Worm (Caenorhabditis elegans): ENCODE data around the gene C01B9.1.
A peak's percentile ranks its signal among the peaks of the same experiment; 100 is the strongest.

The C01B9.1 gene

ce11 chrII:13732577-13732976 is 38.8 kb upstream of the C01B9.1 start:
- TF ChIP-seq ces-1 (GFP tag; optimal IDR thresholded peaks at IDR 0.05), result no peak

- TF ChIP-seq drap-1 (GFP tag; optimal IDR thresholded peaks at IDR 0.05), result no peak
- no peak for TF ChIP-seq hlh-1 (tag; optimal IDR thresholded peaks at IDR 0.05)
- no peak for TF ChIP-seq pha-4 (tag; optimal IDR thresholded peaks at IDR 0.05)
- TF ChIP-seq unc-62 (GFP tag; optimal IDR thresholded peaks at IDR 0.05), result no peak
- TF ChIP-seq ztf-11 (tag; optimal IDR thresholded peaks at IDR 0.05), result no peak
- TF ChIP-seq snpc-4 (tag; optimal IDR thresholded peaks at IDR 0.05), result no peak
- no peak for TF ChIP-seq mls-2 (tag; optimal IDR thresholded peaks at IDR 0.05)
- TF ChIP-seq nhr-12 (tag; optimal IDR thresholded peaks at IDR 0.05), result no peak
- TF ChIP-seq unc-39 (tag; optimal IDR thresholded peaks at IDR 0.05), result no peak
- no peak for TF ChIP-seq lin-32 (GFP tag; optimal IDR thresholded peaks at IDR 0.05)
- TF ChIP-seq zip-8 (tag; optimal IDR thresholded peaks at IDR 0.05), result no peak
- no peak for TF ChIP-seq nhr-28 (tag; optimal IDR thresholded peaks at IDR 0.05)
- TF ChIP-seq ceh-83 (GFP tag; optimal IDR thresholded peaks at IDR 0.05), result no peak
- no peak for TF ChIP-seq unc-120 (tag; optimal IDR thresholded peaks at IDR 0.05; ENCODE audit: poor library complexity, severe bottlenecking)
- no peak for TF ChIP-seq blmp-1 (tag; optimal IDR thresholded peaks at IDR 0.05)
- no peak for TF ChIP-seq mab-5 (tag; optimal IDR thresholded peaks at IDR 0.05)
These were observed 35.3 kb upstream of the C01B9.1 start, which contains the start of gene R06B9.5 for ce11 chrII:13736089-13736488. Gene R06B9.5 (plus strand): TSS chrII:13736320.

ce11 chrII:13736906-13737305 is 34.5 kb upstream of the C01B9.1 start:
- TF ChIP-seq ces-1 (GFP tag; optimal IDR thresholded peaks at IDR 0.05) (no peak), flh-1 (GFP tag; optimal IDR thresholded peaks at IDR 0.05) (no peak), mep-1 (tag; optimal IDR thresholded peaks at IDR 0.05) (no peak), nhr-2 (tag; optimal IDR thresholded peaks at IDR 0.05) (peak; percentile 65), ceh-43 (GFP tag; optimal IDR thresholded peaks at IDR 0.05) (no peak), cnd-1 (tag; optimal IDR thresholded peaks at IDR 0.05) (peak; percentile 8), unc-62 (GFP tag; optimal IDR thresholded peaks at IDR 0.05) (peak; percentile 43), ztf-11 (tag; optimal IDR thresholded peaks at IDR 0.05) (no peak), lsy-2 (tag; optimal IDR thresholded peaks at IDR 0.05) (no peak)

- TF ChIP-seq elt-1 (tag; optimal IDR thresholded peaks at IDR 0.05; ENCODE audit: borderline replicate concordance, insufficient read depth) (peak; percentile 8), elt-3 (tag; optimal IDR thresholded peaks at IDR 0.05) (peak; percentile 1), nhr-2 (tag; optimal IDR thresholded peaks at IDR 0.05) (peak; percentile 57), lin-13 (tag; optimal IDR thresholded peaks at IDR 0.05) (peak; percentile 14), ztf-11 (tag; optimal IDR thresholded peaks at IDR 0.05) (no peak)
These were observed 33.4 kb upstream of the C01B9.1 start for ce11 chrII:13737751-13738525.

- no peak for TF ChIP-seq mls-2 (tag; optimal IDR thresholded peaks at IDR 0.05)
- TF ChIP-seq ces-1 (GFP tag; optimal IDR thresholded peaks at IDR 0.05), result no peak
- no peak for TF ChIP-seq mab-5 (tag; optimal IDR thresholded peaks at IDR 0.05)
- TF ChIP-seq ham-2 (GFP tag; optimal IDR thresholded peaks at IDR 0.05), result no peak
- peak; percentile 16 for TF ChIP-seq pha-4 (tag; optimal IDR thresholded peaks at IDR 0.05)
- no peak for TF ChIP-seq zip-8 (tag; optimal IDR thresholded peaks at IDR 0.05)
- no peak for TF ChIP-seq ceh-39 (tag; optimal IDR thresholded peaks at IDR 0.05)
- TF ChIP-seq ztf-11 (tag; optimal IDR thresholded peaks at IDR 0.05), result no peak
- no peak for TF ChIP-seq nhr-28 (tag; optimal IDR thresholded peaks at IDR 0.05)
- TF ChIP-seq unc-39 (tag; optimal IDR thresholded peaks at IDR 0.05), result no peak
- TF ChIP-seq hlh-1 (tag; optimal IDR thresholded peaks at IDR 0.05), result peak; percentile 47
- TF ChIP-seq flh-1 (GFP tag; optimal IDR thresholded peaks at IDR 0.05), result no peak
- TF ChIP-seq lin-32 (GFP tag; optimal IDR thresholded peaks at IDR 0.05), result no peak
- TF ChIP-seq blmp-1 (tag; optimal IDR thresholded peaks at IDR 0.05), result no peak
- TF ChIP-seq sptf-1 (tag; optimal IDR thresholded peaks at IDR 0.05), result no peak
- no peak for TF ChIP-seq unc-62 (GFP tag; optimal IDR thresholded peaks at IDR 0.05)
- TF ChIP-seq cnd-1 (tag; optimal IDR thresholded peaks at IDR 0.05), result peak; percentile 57
- TF ChIP-seq nhr-12 (tag; optimal IDR thresholded peaks at IDR 0.05), result no peak
- TF ChIP-seq ceh-83 (GFP tag; optimal IDR thresholded peaks at IDR 0.05), result no peak
- no peak for TF ChIP-seq bed-3 (GFP tag; optimal IDR thresholded peaks at IDR 0.05)
- no peak for TF ChIP-seq drap-1 (GFP tag; optimal IDR thresholded peaks at IDR 0.05)
- TF ChIP-seq tbx-8 (GFP tag; optimal IDR thresholded peaks at IDR 0.05), result no peak
- no peak for TF ChIP-seq lin-13 (tag; optimal IDR thresholded peaks at IDR 0.05)
- no peak for TF ChIP-seq unc-120 (tag; optimal IDR thresholded peaks at IDR 0.05; ENCODE audit: poor library complexity, severe bottlenecking)
These were observed 32.0 kb upstream of the C01B9.1 start for ce11 chrII:13739423-13739822.
